Fruit fly (Drosophila melanogaster) whole organism, wandering third instar larva: ENCODE data around the gene RfC38.
A peak's percentile ranks its signal among the peaks of the same experiment; 100 is the strongest.

ENCODE experiments used
- Abd-B ChIP-seq: fragments of >200 bp; optimal IDR thresholded peaks from 2 replicates; lab custom pipeline; 2017; ENCODE audit warnings: missing biosample characterization, missing genetic modification characterization
- CG32264 ChIP-seq: fragments of 200-800 bp; sonication (Bioruptor generic); optimal IDR thresholded peaks from 2 replicates; lab custom pipeline; 2016; ENCODE audit warnings: missing biosample characterization, missing genetic modification characterization
- CG9705 ChIP-seq: fragments of 200-800 bp; sonication (Bioruptor generic); optimal IDR thresholded peaks from 2 replicates; lab custom pipeline; 2018; ENCODE audit warnings: missing biosample characterization, mild to moderate bottlenecking, missing genetic modification characterization
- CrebA ChIP-seq: fragments of 200-800 bp; sonication (Bioruptor generic); optimal IDR thresholded peaks from 2 replicates; lab custom pipeline; 2016; ENCODE audit warnings: missing biosample characterization, mild to moderate bottlenecking, missing genetic modification characterization, borderline replicate concordance
- Dif ChIP-seq: fragments of 200-275, 200-300 bp; sonication (Bioruptor generic); optimal IDR thresholded peaks from 2 replicates; lab custom pipeline; 2018; ENCODE audit warnings: missing biosample characterization, missing genetic modification characterization; ENCODE audit not compliant: partially characterized antibody
- GATAd ChIP-seq: sonication (Bioruptor generic); optimal IDR thresholded peaks from 2 replicates; lab custom pipeline; 2016; ENCODE audit warnings: missing biosample characterization, missing genetic modification characterization
- HLH106 ChIP-seq: fragments of 200-800 bp; optimal IDR thresholded peaks from 3 replicates; lab custom pipeline; 2019; ENCODE audit warnings: missing biosample characterization, mild to moderate bottlenecking, missing genetic modification characterization, moderate library complexity
- Hnf4 ChIP-seq: fragments of 200-800 bp; sonication (Bioruptor generic); optimal IDR thresholded peaks from 2 replicates; lab custom pipeline; 2016; ENCODE audit warnings: missing biosample characterization, mild to moderate bottlenecking, missing genetic modification characterization
- Hr78 ChIP-seq: fragments of >200 bp; optimal IDR thresholded peaks from 2 replicates; lab custom pipeline; 2017; ENCODE audit warnings: missing biosample characterization, missing genetic modification characterization
- Hr83 ChIP-seq: fragments of 200-300 bp; sonication (Bioruptor generic); optimal IDR thresholded peaks from 2 replicates; lab custom pipeline; 2016; ENCODE audit warnings: missing biosample characterization, mild to moderate bottlenecking, missing genetic modification characterization, moderate library complexity; ENCODE audit not compliant: poor library complexity, severe bottlenecking
- Jra ChIP-seq: sonication (Bioruptor generic); optimal IDR thresholded peaks from 2 replicates; lab custom pipeline; 2016; ENCODE audit warnings: missing biosample characterization, missing genetic modification characterization
- Mio ChIP-seq: sonication (Bioruptor generic); optimal IDR thresholded peaks from 2 replicates; lab custom pipeline; 2016; ENCODE audit warnings: missing biosample characterization, missing genetic modification characterization
- Myc ChIP-seq: fragments of >200 bp; optimal IDR thresholded peaks from 2 replicates; lab custom pipeline; 2017
- N ChIP-seq: fragments of >200 bp; optimal IDR thresholded peaks from 2 replicates; lab custom pipeline; 2018; ENCODE audit warnings: missing biosample characterization, missing external identifiers, missing genetic modification characterization
- OdsH ChIP-seq: fragments of 200-800 bp; sonication (Bioruptor generic); optimal IDR thresholded peaks from 2 replicates; lab custom pipeline; 2016; ENCODE audit warnings: missing biosample characterization, mild to moderate bottlenecking, missing genetic modification characterization
- Rel ChIP-seq, 2 experiments: fragments of 200-800 bp; sonication (Bioruptor generic) in 1 of 2; optimal IDR thresholded peaks; 2 replicates in 1 of 2; 3 replicates in 1 of 2; lab custom pipeline; 2016 to 2019; ENCODE audit warnings: mild to moderate bottlenecking in 2 of 2, missing biosample characterization in 2 of 2, missing genetic modification characterization in 2 of 2, moderate library complexity in 1 of 2
- Sp1 ChIP-seq: fragments of 200-800 bp; sonication (Bioruptor generic); optimal IDR thresholded peaks from 3 replicates; lab custom pipeline; 2019; ENCODE audit warnings: missing biosample characterization, mild to moderate bottlenecking, missing genetic modification characterization, moderate library complexity
- br ChIP-seq: fragments of 200-800 bp; sonication (Bioruptor generic); optimal IDR thresholded peaks from 2 replicates; lab custom pipeline; 2016; ENCODE audit warnings: missing biosample characterization, missing genetic modification characterization
- brk ChIP-seq: fragments of 200-800 bp; sonication (Bioruptor generic); optimal IDR thresholded peaks from 2 replicates; lab custom pipeline; 2016; ENCODE audit warnings: missing biosample characterization, mild to moderate bottlenecking, missing genetic modification characterization
- dl ChIP-seq, 2 experiments: fragments of 175-275, 200-275 bp in 1 of 2; fragments of 200-275 bp in 1 of 2; sonication (Bioruptor generic); optimal IDR thresholded peaks; lab custom pipeline; 2018; ENCODE audit warnings: mild to moderate bottlenecking in 2 of 2, missing biosample characterization in 2 of 2, missing genetic modification characterization in 2 of 2, moderate library complexity in 2 of 2; ENCODE audit not compliant: partially characterized antibody in 2 of 2, insufficient read depth in 1 of 2
- dsf ChIP-seq: sonication (Bioruptor generic); optimal IDR thresholded peaks from 2 replicates; lab custom pipeline; 2016; ENCODE audit warnings: missing biosample characterization, missing genetic modification characterization, borderline replicate concordance
- ey ChIP-seq: fragments of 200-800 bp; sonication (Bioruptor generic); optimal IDR thresholded peaks from 2 replicates; lab custom pipeline; 2016; ENCODE audit warnings: missing biosample characterization, missing genetic modification characterization
- foxo ChIP-seq, 2 experiments: fragments of 200-800 bp; sonication (Bioruptor generic); optimal IDR thresholded peaks; 2 replicates in 1 of 2; 3 replicates in 1 of 2; lab custom pipeline; 2016 to 2017; ENCODE audit warnings: missing biosample characterization in 2 of 2, missing genetic modification characterization in 2 of 2
- h ChIP-seq: fragments of 200-800 bp; sonication (Bioruptor generic); optimal IDR thresholded peaks from 3 replicates; lab custom pipeline; 2016; ENCODE audit warnings: missing biosample characterization, mild to moderate bottlenecking, missing genetic modification characterization
- jim ChIP-seq: fragments of 175-275, 200-325 bp; sonication (Bioruptor generic); optimal IDR thresholded peaks from 2 replicates; lab custom pipeline; 2016; ENCODE audit warnings: missing biosample characterization, mild to moderate bottlenecking, missing genetic modification characterization
- pan ChIP-seq: fragments of >200 bp; optimal IDR thresholded peaks from 2 replicates; lab custom pipeline; 2017
- psq ChIP-seq: fragments of 200-800 bp; sonication (Bioruptor generic); optimal IDR thresholded peaks from 3 replicates; lab custom pipeline; 2017; ENCODE audit warnings: missing biosample characterization, mild to moderate bottlenecking, missing genetic modification characterization, moderate library complexity
- rgr ChIP-seq: fragments of 200-800 bp; sonication (Bioruptor generic); optimal IDR thresholded peaks from 3 replicates; lab custom pipeline; 2016; ENCODE audit warnings: missing biosample characterization, mild to moderate bottlenecking, missing genetic modification characterization
- sage ChIP-seq: fragments of 200-800 bp; sonication (Bioruptor generic); optimal IDR thresholded peaks from 2 replicates; lab custom pipeline; 2016; ENCODE audit warnings: missing biosample characterization, mild to moderate bottlenecking, missing genetic modification characterization
- sv ChIP-seq: fragments of 200-800 bp; sonication (Bioruptor generic); optimal IDR thresholded peaks from 3 replicates; lab custom pipeline; 2016; ENCODE audit warnings: missing biosample characterization, missing genetic modification characterization
- tai ChIP-seq: sonication (Bioruptor generic); optimal IDR thresholded peaks from 2 replicates; lab custom pipeline; 2016; ENCODE audit warnings: missing biosample characterization, missing genetic modification characterization
- usp ChIP-seq: fragments of >200 bp; optimal IDR thresholded peaks from 2 replicates; lab custom pipeline; 2017; ENCODE audit warnings: missing biosample characterization, missing genetic modification characterization
- woc ChIP-seq: sonication (Bioruptor generic); optimal IDR thresholded peaks from 2 replicates; lab custom pipeline; 2016; ENCODE audit warnings: missing biosample characterization, mild to moderate bottlenecking, missing genetic modification characterization

RfC38 gene

dm6 chr2L:11121614-11122013 is 8.8 kb downstream of the RfC38 start, which contains the start of gene Dnaaf4:
Gene Dnaaf4 (minus strand): TSS chr2L:11121714.
- TF ChIP-seq CG32264 (GFP tag; lab: Kevin White, UChicago) (no peak), woc (GFP tag; lab: Kevin White, UChicago) (no peak), Myc (lab: Kevin White, UChicago) (no peak), br (GFP tag; lab: Kevin White, UChicago) (no peak), rgr (no peak)
- TF ChIP-seq, all 38 proteins: peak for 0

dm6 chr2L:11119966-11120517 is 10.4 kb downstream of the RfC38 start, which contains the start of gene CG6230:
Gene CG6230 (minus strand): TSS chr2L:11120319.
- TF ChIP-seq GATAd (GFP tag; lab: Kevin White, UChicago) = no peak
- peak; percentile 14 for TF ChIP-seq Hr83 (GFP tag; lab: Kevin White, UChicago)

- TF ChIP-seq Dif (GFP tag; lab: Kevin White, UChicago) (no peak), br (GFP tag; lab: Kevin White, UChicago) (no peak), sage (GFP tag; lab: Kevin White, UChicago) (no peak), HLH106 (no peak), OdsH (GFP tag; lab: Kevin White, UChicago) (no peak)
Measured at dm6 chr2L:11113714-11114113, 16.7 kb downstream of the RfC38 start, which contains the start of gene Gr32a. Gene Gr32a (plus strand): TSS chr2L:11114014.

DNA sequence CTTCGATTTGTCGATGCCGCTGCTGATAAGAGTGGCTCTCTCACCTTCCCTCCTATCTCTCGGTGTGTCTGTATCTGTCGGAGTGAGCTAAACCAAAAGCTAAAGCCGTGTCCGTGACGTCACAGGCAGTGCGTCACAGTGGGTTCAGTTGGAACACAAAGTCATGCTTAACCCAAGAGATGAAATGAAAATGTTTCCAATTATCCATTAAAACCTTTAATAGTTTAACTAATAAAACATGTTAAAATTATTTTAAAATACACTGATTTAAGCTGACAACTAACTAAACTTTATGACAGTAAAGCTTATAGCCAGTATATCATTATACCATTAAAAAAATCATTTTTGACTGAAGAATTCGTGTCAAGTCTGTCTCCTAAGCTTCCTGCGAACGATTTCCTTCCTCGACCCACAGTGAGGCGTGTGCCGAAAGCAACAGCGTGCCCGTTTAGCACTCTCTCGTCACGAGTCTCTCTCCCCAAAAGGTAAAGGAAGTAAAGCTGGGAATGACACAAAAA is 17.4 kb downstream of the RfC38 start, which contains the start of gene Idua:
Idua (minus strand) TSS at position 51 of the 518 bp plus-strand sequence.
- TF ChIP-seq woc (GFP tag; lab: Kevin White, UChicago) (no peak), tai (GFP tag; lab: Kevin White, UChicago) (no peak), N (GFP tag; lab: Kevin White, UChicago) (no peak), usp (GFP tag; lab: Kevin White, UChicago) (no peak), brk (GFP tag; lab: Kevin White, UChicago) (no peak), Hr78 (GFP tag; lab: Kevin White, UChicago) (no peak), h (GFP tag; lab: Kevin White, UChicago) (no peak), sage (GFP tag; lab: Kevin White, UChicago) (no peak), Rel (GFP tag; optimal IDR thresholded peaks at IDR 0.05; lab: Kevin White, UChicago) (peak; percentile 16), Rel (tag; optimal IDR thresholded peaks at IDR 0.05; lab: Kevin White, UChicago) (no peak), Sp1 (GFP tag; lab: Kevin White, UChicago) (peak; percentile 81), ey (peak; percentile 76), psq (GFP tag; lab: Kevin White, UChicago) (peak; percentile 63), rgr (no peak), Abd-B (GFP tag; lab: Kevin White, UChicago) (no peak), sv (GFP tag; lab: Kevin White, UChicago) (peak; percentile 35), GATAd (GFP tag; lab: Kevin White, UChicago) (no peak), HLH106 (peak; percentile 75), OdsH (GFP tag; lab: Kevin White, UChicago) (peak; percentile 79), Jra (GFP tag; lab: Kevin White, UChicago) (peak; percentile 47), CG9705 (GFP tag; lab: Kevin White, UChicago) (no peak), dl (GFP tag; optimal IDR thresholded peaks at IDR 0.05; lab: Kevin White, UChicago; ENCODE audit: insufficient read depth in 1 of 2, partially characterized antibody in 2 of 2) (no peak), Mio (GFP tag; lab: Kevin White, UChicago) (no peak)

DNA sequence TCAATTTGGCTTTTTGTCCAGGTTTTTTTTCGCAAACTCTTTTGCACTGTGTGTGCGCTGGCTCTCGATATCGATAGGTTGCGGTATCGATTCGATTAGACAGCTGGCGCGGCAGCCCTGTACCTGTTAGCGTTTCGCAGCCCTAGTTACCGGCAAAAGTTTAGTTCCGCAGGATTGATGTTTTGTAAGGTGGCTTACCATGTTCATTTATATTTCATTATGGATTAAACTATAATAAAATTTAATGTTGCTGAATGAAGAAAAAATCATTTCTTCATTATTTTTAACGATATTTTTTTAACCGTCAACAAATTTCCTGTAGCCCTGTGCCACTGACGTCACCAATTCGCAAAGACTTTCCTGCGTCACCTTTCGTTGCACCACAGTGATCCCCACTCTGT is 23.9 kb downstream of the RfC38 start, which contains the start of gene Reps:
Reps (minus strand) TSS at position 84 of the 401 bp plus-strand sequence.
- TF ChIP-seq Rel (GFP tag; optimal IDR thresholded peaks at IDR 0.05; lab: Kevin White, UChicago) = peak; percentile 79
- peak; percentile 88 for TF ChIP-seq Rel (tag; optimal IDR thresholded peaks at IDR 0.05; lab: Kevin White, UChicago)
- TF ChIP-seq Hr78 (GFP tag; lab: Kevin White, UChicago) = no peak
- peak; percentile 94 for TF ChIP-seq dsf
- TF ChIP-seq sage (GFP tag; lab: Kevin White, UChicago) = peak; percentile 93
- peak; percentile 98 for TF ChIP-seq rgr
- no peak for TF ChIP-seq tai (GFP tag; lab: Kevin White, UChicago)
- no peak for TF ChIP-seq Abd-B (GFP tag; lab: Kevin White, UChicago)
- TF ChIP-seq CG9705 (GFP tag; lab: Kevin White, UChicago) = peak; percentile 97
- TF ChIP-seq GATAd (GFP tag; lab: Kevin White, UChicago) = peak; percentile 90
- TF ChIP-seq foxo (GFP tag; optimal IDR thresholded peaks at IDR 0.05; lab: Kevin White, UChicago) = peak; percentile 83 to 99
- peak; percentile 97 for TF ChIP-seq Hnf4 (GFP tag; lab: Kevin White, UChicago)
- TF ChIP-seq Hr83 (GFP tag; lab: Kevin White, UChicago) = peak; percentile 94
- TF ChIP-seq Jra (GFP tag; lab: Kevin White, UChicago) = peak; percentile 97
- no peak for TF ChIP-seq usp (GFP tag; lab: Kevin White, UChicago)
- TF ChIP-seq OdsH (GFP tag; lab: Kevin White, UChicago) = peak; percentile 97
- TF ChIP-seq sv (GFP tag; lab: Kevin White, UChicago) = peak; percentile 98
- TF ChIP-seq h (GFP tag; lab: Kevin White, UChicago) = peak; percentile 98
- TF ChIP-seq br (GFP tag; lab: Kevin White, UChicago) = peak; percentile 97
- peak; percentile 87 for TF ChIP-seq jim (GFP tag; lab: Kevin White, UChicago)
- TF ChIP-seq dl (GFP tag; optimal IDR thresholded peaks at IDR 0.05; lab: Kevin White, UChicago; ENCODE audit: insufficient read depth in 1 of 2, partially characterized antibody in 2 of 2) = no peak
- TF ChIP-seq woc (GFP tag; lab: Kevin White, UChicago) = peak; percentile 97
- TF ChIP-seq brk (GFP tag; lab: Kevin White, UChicago) = no peak
- no peak for TF ChIP-seq CrebA (GFP tag; lab: Kevin White, UChicago)
- TF ChIP-seq pan (lab: Kevin White, UChicago) = no peak
- peak; percentile 87 for TF ChIP-seq Mio (GFP tag; lab: Kevin White, UChicago)
- peak; percentile 98 for TF ChIP-seq HLH106
- peak; percentile 88 for TF ChIP-seq CG32264 (GFP tag; lab: Kevin White, UChicago)
- TF ChIP-seq Dif (GFP tag; lab: Kevin White, UChicago) = no peak
- no peak for TF ChIP-seq Myc (lab: Kevin White, UChicago)
- no peak for TF ChIP-seq N (GFP tag; lab: Kevin White, UChicago)
- TF ChIP-seq Sp1 (GFP tag; lab: Kevin White, UChicago) = peak; percentile 97
